Worm (Caenorhabditis elegans) whole organism, late embryonic: Measurements from ENCODE around the gene elt-4.
A peak's percentile ranks its signal among the peaks of the same experiment; 100 is the strongest.

Experiments used
- C38D4.7 ChIP-seq: fragments of 200-800 bp; sonication (Bioruptor generic); optimal IDR thresholded peaks from 2 replicates; lab custom pipeline; 2018; ENCODE audit warnings: mild to moderate bottlenecking, missing genetic modification characterization, moderate library complexity, missing compliant biosample characterization
- K02D7.2 ChIP-seq: sonication (generic microtip); optimal IDR thresholded peaks from 2 replicates; lab custom pipeline; 2017; ENCODE audit warnings: mild to moderate bottlenecking, missing genetic modification characterization, missing compliant biosample characterization
- K09A11.1 ChIP-seq: sonication (generic microtip); optimal IDR thresholded peaks from 2 replicates; lab custom pipeline; 2017; ENCODE audit warnings: antibody characterized with exemption, mild to moderate bottlenecking, missing genetic modification characterization, missing compliant biosample characterization; ENCODE audit not compliant: insufficient read depth
- ahr-1 ChIP-seq: sonication (generic microtip); optimal IDR thresholded peaks from 2 replicates; lab custom pipeline; 2016; ENCODE audit warnings: missing genetic modification characterization, missing compliant biosample characterization
- ama-1 ChIP-seq: fragments of 150-350 bp; optimal IDR thresholded peaks from 2 replicates; lab custom pipeline; 2014
- ceh-18 ChIP-seq: sonication (generic microtip); optimal IDR thresholded peaks from 2 replicates; lab custom pipeline; 2016; ENCODE audit warnings: missing genetic modification characterization, missing compliant biosample characterization
- ceh-2 ChIP-seq: sonication (generic microtip); optimal IDR thresholded peaks from 2 replicates; lab custom pipeline; 2016; ENCODE audit warnings: missing genotype, missing genetic modification characterization, missing compliant biosample characterization
- ceh-22 ChIP-seq: sonication (generic microtip); optimal IDR thresholded peaks from 2 replicates; lab custom pipeline; 2017; ENCODE audit warnings: missing biosample characterization, missing genetic modification characterization
- ceh-24 ChIP-seq: sonication (generic microtip); optimal IDR thresholded peaks from 2 replicates; lab custom pipeline; 2016; ENCODE audit warnings: mild to moderate bottlenecking, missing genetic modification characterization, missing compliant biosample characterization
- ceh-30 ChIP-seq: fragments of 150-350 bp; optimal IDR thresholded peaks from 2 replicates; lab custom pipeline; 2014; ENCODE audit warnings: missing biosample characterization, missing genetic modification characterization
- ceh-31 ChIP-seq: sonication (generic microtip); optimal IDR thresholded peaks from 2 replicates; lab custom pipeline; 2016; ENCODE audit warnings: missing genetic modification characterization, missing compliant biosample characterization
- ceh-48 ChIP-seq: sonication (generic microtip); optimal IDR thresholded peaks from 2 replicates; lab custom pipeline; 2016; ENCODE audit warnings: missing genetic modification characterization, inconsistent platforms, missing compliant biosample characterization
- ceh-6 ChIP-seq: fragments of 200-800 bp; sonication (Bioruptor generic); optimal IDR thresholded peaks from 2 replicates; lab custom pipeline; 2018; ENCODE audit warnings: mild to moderate bottlenecking, missing genetic modification characterization, missing compliant biosample characterization
- ceh-9 ChIP-seq: sonication (generic microtip); optimal IDR thresholded peaks from 2 replicates; lab custom pipeline; 2016; ENCODE audit warnings: mild to moderate bottlenecking, missing genetic modification characterization, inconsistent platforms, missing compliant biosample characterization
- che-1 ChIP-seq: sonication (generic microtip); optimal IDR thresholded peaks from 2 replicates; lab custom pipeline; 2016; ENCODE audit warnings: mild to moderate bottlenecking, missing genetic modification characterization, missing compliant biosample characterization
- dve-1 ChIP-seq: sonication (generic microtip); optimal IDR thresholded peaks from 2 replicates; lab custom pipeline; 2017; ENCODE audit warnings: antibody characterized with exemption, mild to moderate bottlenecking, missing genetic modification characterization, missing compliant biosample characterization
- elt-2 ChIP-seq: sonication (generic microtip); optimal IDR thresholded peaks from 2 replicates; lab custom pipeline; 2016; ENCODE audit warnings: missing genetic modification reagents, missing genetic modification characterization, missing compliant biosample characterization
- ets-4 ChIP-seq: sonication (generic microtip); optimal IDR thresholded peaks from 2 replicates; lab custom pipeline; 2016; ENCODE audit warnings: missing genetic modification characterization, missing compliant biosample characterization
- gmeb-2 ChIP-seq: sonication (generic microtip); optimal IDR thresholded peaks from 2 replicates; lab custom pipeline; 2016; ENCODE audit warnings: missing genetic modification characterization, inconsistent platforms, missing compliant biosample characterization
- hlh-30 ChIP-seq: sonication (generic microtip); optimal IDR thresholded peaks from 2 replicates; lab custom pipeline; 2017; ENCODE audit warnings: antibody characterized with exemption, missing genetic modification characterization, missing compliant biosample characterization; ENCODE audit not compliant: insufficient read depth
- lin-11 ChIP-seq: fragments of 200-800 bp; sonication (Bioruptor generic); optimal IDR thresholded peaks from 2 replicates; lab custom pipeline; 2018; ENCODE audit warnings: mild to moderate bottlenecking, missing genetic modification characterization, missing compliant biosample characterization
- madf-2 ChIP-seq: sonication (generic microtip); optimal IDR thresholded peaks from 2 replicates; lab custom pipeline; 2017; ENCODE audit warnings: missing genetic modification characterization, missing compliant biosample characterization
- mec-3 ChIP-seq: sonication (generic microtip); optimal IDR thresholded peaks from 2 replicates; lab custom pipeline; 2016; ENCODE audit warnings: borderline replicate concordance, missing genetic modification characterization, missing compliant biosample characterization
- nfya-1 ChIP-seq: sonication (generic microtip); optimal IDR thresholded peaks from 2 replicates; lab custom pipeline; 2017; ENCODE audit warnings: missing genetic modification characterization, mild to moderate bottlenecking, missing compliant biosample characterization, antibody characterized with exemption, moderate library complexity
- nhr-11 ChIP-seq: fragments of 150-350 bp; optimal IDR thresholded peaks from 2 replicates; lab custom pipeline; 2014; ENCODE audit warnings: missing biosample characterization, missing genetic modification characterization
- odd-2 ChIP-seq: sonication (generic microtip); optimal IDR thresholded peaks from 2 replicates; lab custom pipeline; 2017; ENCODE audit warnings: antibody characterized with exemption, mild to moderate bottlenecking, missing genetic modification characterization, missing compliant biosample characterization
- pag-3 ChIP-seq: sonication (generic microtip); optimal IDR thresholded peaks from 2 replicates; lab custom pipeline; 2016; ENCODE audit warnings: missing compliant biosample characterization, missing genetic modification characterization, borderline replicate concordance
- pat-9 ChIP-seq: fragments of 200-800 bp; sonication (Bioruptor generic); optimal IDR thresholded peaks from 2 replicates; lab custom pipeline; 2018; ENCODE audit warnings: mild to moderate bottlenecking, missing genetic modification characterization, moderate library complexity, missing compliant biosample characterization
- pros-1 ChIP-seq: fragments of 150-350 bp; optimal IDR thresholded peaks from 2 replicates; lab custom pipeline; 2014; ENCODE audit warnings: missing biosample characterization, missing genetic modification reagents, missing genetic modification characterization
- sdc-2 ChIP-seq: sonication (generic microtip); optimal IDR thresholded peaks from 2 replicates; lab custom pipeline; 2016; ENCODE audit warnings: missing genotype, missing genetic modification characterization, missing compliant biosample characterization
- sox-2 ChIP-seq: fragments of 200-800 bp; sonication (Bioruptor generic); IDR thresholded peaks from 2 replicates; pipeline ENCODE4 v1.3.6; 2022; ENCODE audit warnings: missing genetic modification reagents, missing genetic modification characterization, missing compliant biosample characterization
- syd-9 ChIP-seq: sonication (generic microtip); optimal IDR thresholded peaks from 2 replicates; lab custom pipeline; 2016; ENCODE audit warnings: mild to moderate bottlenecking, missing genetic modification characterization, moderate library complexity, missing compliant biosample characterization
- tbx-2 ChIP-seq: sonication (generic microtip); optimal IDR thresholded peaks from 2 replicates; lab custom pipeline; 2016; ENCODE audit warnings: missing genetic modification characterization, missing compliant biosample characterization
- tbx-7 ChIP-seq: sonication (generic microtip); optimal IDR thresholded peaks from 2 replicates; lab custom pipeline; 2016; ENCODE audit warnings: missing genotype, missing genetic modification characterization, missing compliant biosample characterization
- unc-86 ChIP-seq: sonication (generic microtip); optimal IDR thresholded peaks from 2 replicates; lab custom pipeline; 2016; ENCODE audit warnings: missing genetic modification characterization, missing compliant biosample characterization

elt-4 gene

DNA sequence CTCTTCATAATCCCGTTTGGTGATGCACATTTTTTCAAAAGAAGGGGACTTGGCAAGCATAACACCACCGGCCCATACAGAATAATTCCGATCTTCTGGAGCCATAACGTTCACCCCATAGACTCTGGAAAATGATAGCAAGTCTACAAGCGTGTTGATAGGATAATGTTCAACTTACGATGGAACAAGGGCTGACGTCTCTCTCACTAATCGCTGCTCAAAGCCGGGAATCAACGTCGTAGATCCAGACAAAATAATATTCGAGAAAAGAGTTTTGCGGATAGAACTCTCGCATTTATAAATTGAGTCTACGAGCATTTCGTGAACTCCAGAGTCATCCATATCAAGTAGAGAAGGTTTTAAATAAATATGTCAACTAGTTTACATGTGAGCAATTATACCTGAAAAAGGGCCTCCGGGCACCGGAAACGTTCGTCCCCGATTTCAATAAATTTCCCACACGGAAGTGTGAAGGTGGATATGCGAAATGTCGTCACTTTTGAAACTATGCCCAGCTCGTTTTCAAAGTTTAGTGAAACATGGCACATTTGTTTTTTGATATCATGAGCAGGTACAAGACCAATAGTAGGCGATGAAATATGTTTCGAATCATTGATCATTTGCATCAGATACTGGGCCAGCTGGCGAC lies 16.7 kb downstream of the elt-4 start:
- TF ChIP-seq pag-3 (tag; lab: Kevin White, UChicago) (no peak), ceh-9 (no peak), ceh-2 (tag; lab: Kevin White, UChicago) (no peak), ceh-30 (tag; lab: Kevin White, UChicago) (no peak), ahr-1 (tag; lab: Kevin White, UChicago) (no peak), ets-4 (tag; lab: Kevin White, UChicago) (no peak), pros-1 (no peak), K09A11.1 (tag; lab: Kevin White, UChicago) (no peak), che-1 (tag; lab: Kevin White, UChicago) (no peak), dve-1 (tag; lab: Kevin White, UChicago) (no peak), lin-11 (no peak), ceh-24 (tag; lab: Kevin White, UChicago) (no peak), ama-1 (lab: Kevin White, UChicago) (no peak), ceh-22 (tag; lab: Kevin White, UChicago) (no peak), ceh-18 (tag; lab: Kevin White, UChicago) (no peak), unc-86 (tag; lab: Kevin White, UChicago) (no peak)
- TF ChIP-seq, all 69 proteins: peak for 0

DNA sequence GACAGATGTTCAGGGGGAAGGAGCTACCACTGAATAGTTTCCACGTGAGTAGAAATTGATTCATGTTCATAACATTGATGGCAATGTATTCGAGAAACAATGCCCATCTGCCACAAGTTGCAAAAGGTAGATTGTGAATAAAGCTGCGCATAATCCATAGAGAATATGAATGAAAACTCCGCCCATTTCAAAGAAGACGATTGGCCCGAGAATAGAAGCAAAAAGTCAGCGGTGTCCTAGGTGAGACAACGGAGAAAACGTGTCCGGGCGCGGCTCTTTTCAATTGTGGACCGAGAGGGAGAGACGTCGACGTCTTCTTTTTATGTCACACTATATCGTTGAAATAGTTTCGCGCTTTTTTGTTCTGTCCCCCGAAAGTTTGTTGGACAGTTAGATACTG lies 24.3 kb downstream of the elt-4 start, which contains the start of gene vab-3:
vab-3 (plus strand) TSS at position 301 of the 400 bp plus-strand sequence.
- TF ChIP-seq ceh-30 (tag; lab: Kevin White, UChicago) (no peak), ceh-31 (tag; lab: Kevin White, UChicago) (peak; percentile 22), elt-2 (tag; lab: Kevin White, UChicago) (no peak)
- TF ChIP-seq, all 69 proteins: peak for 1

DNA sequence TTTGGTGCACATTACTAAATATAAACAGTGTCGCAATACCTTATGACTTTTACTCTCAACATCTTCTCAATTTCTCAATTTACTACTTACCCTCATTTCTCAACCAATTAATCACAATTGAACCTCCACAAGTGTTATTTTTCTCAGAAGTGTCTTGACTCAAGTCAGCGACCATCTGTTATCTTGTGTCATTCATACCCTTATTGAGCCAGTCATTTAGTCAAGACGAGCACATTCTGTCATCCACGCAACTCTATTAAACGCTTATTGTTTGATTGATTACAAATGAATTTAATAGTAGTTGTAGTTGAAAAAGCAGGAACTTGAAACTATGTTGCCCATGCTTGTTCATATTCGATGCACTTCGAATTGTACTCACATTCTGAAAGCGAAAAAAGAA lies 28.1 kb downstream of the elt-4 start:
- TF ChIP-seq gmeb-2 (tag; lab: Kevin White, UChicago) (no peak), ceh-30 (tag; lab: Kevin White, UChicago) (no peak)

- TF ChIP-seq nfya-1 (tag; lab: Kevin White, UChicago) (peak; percentile 80), ceh-31 (tag; lab: Kevin White, UChicago) (peak; percentile 37), tbx-7 (tag; lab: Kevin White, UChicago) (no peak), ahr-1 (tag; lab: Kevin White, UChicago) (no peak)
These were observed 29.9 kb downstream of the elt-4 start for ce11 chrX:10505193-10505592.

- no peak for TF ChIP-seq ceh-6
- TF ChIP-seq pros-1: no peak
- TF ChIP-seq tbx-2 (tag; lab: Kevin White, UChicago): no peak
- TF ChIP-seq madf-2: no peak
- no peak for TF ChIP-seq ceh-9
- no peak for TF ChIP-seq C38D4.7 (GFP tag; lab: Kevin White, UChicago)
- no peak for TF ChIP-seq nhr-11 (tag; lab: Kevin White, UChicago)
- TF ChIP-seq mec-3: no peak
- no peak for TF ChIP-seq ets-4 (tag; lab: Kevin White, UChicago)
- TF ChIP-seq K02D7.2: no peak
- TF ChIP-seq unc-86 (tag; lab: Kevin White, UChicago): no peak
- no peak for TF ChIP-seq sox-2 (GFP tag; lab: Robert Waterston, UW)
- TF ChIP-seq syd-9 (tag; lab: Kevin White, UChicago): no peak
- no peak for TF ChIP-seq odd-2
- TF ChIP-seq K09A11.1 (tag; lab: Kevin White, UChicago): no peak
- TF ChIP-seq ceh-2 (tag; lab: Kevin White, UChicago): no peak
These were observed 32.6 kb downstream of the elt-4 start for ce11 chrX:10507971-10508370.

DNA sequence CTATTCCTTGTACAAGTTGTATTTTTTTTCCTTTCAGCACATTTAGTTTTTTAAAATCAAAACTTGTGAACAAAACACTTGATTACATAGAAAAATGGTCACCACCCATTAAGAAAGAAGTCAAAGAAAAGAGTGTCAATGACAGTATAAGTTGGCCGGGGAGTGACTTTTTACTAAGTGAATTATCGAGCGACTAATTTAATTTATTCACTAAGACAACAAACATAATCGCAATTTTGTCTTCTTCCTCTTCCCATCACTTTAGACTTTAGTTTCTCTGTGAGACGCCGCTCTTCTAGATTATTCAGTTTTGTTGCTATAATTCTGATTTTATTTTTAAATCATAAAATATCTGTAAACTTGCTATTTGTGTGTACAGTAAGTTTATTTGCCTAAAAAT lies 38.7 kb downstream of the elt-4 start:
- TF ChIP-seq hlh-30 (tag; lab: Kevin White, UChicago) (no peak), ceh-24 (tag; lab: Kevin White, UChicago) (no peak), pat-9 (tag; lab: Kevin White, UChicago) (no peak), sox-2 (GFP tag; lab: Robert Waterston, UW) (no peak), ceh-48 (tag; lab: Kevin White, UChicago) (no peak), sdc-2 (tag; lab: Kevin White, UChicago) (no peak)
